Fruit fly (Drosophila melanogaster) whole organism, wandering third instar larva: Measurements from ENCODE around the gene Phb1.

Experiments used
- br ChIP-seq: fragments of 200-800 bp; sonication (Bioruptor generic); optimal IDR thresholded peaks from 2 replicates; lab custom pipeline; 2016; ENCODE audit warnings: missing biosample characterization, missing genetic modification characterization
- usp ChIP-seq: fragments of >200 bp; optimal IDR thresholded peaks from 2 replicates; lab custom pipeline; 2017; ENCODE audit warnings: missing biosample characterization, missing genetic modification characterization

DNA sequence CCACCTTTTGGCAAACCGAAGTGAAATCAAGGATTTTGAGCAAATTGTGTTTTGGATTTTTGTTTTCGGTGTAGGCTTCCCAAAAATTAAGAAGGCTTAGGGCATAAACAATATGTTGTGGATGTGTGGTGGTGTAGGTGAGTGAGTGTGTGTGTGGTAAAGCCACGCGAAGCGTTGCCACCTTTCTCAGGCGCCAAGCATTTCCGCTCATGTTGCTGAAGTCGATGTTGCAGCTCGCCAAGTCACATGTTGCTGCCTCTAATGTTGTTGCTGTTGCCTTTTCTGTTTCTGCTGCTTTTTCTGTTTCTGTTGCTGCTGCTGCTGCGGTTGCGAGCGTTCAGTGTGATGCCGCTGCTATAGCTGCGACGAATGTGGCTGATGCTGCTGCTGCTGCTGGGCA is 43.9 kb downstream of the Phb1 start:
- no peak for TF ChIP-seq br (GFP tag; lab: Kevin White, UChicago)
- TF ChIP-seq usp, result no peak
